Fruit fly (Drosophila melanogaster): ENCODE measurements around the gene Fkbp39.

Fkbp39 gene

DNA sequence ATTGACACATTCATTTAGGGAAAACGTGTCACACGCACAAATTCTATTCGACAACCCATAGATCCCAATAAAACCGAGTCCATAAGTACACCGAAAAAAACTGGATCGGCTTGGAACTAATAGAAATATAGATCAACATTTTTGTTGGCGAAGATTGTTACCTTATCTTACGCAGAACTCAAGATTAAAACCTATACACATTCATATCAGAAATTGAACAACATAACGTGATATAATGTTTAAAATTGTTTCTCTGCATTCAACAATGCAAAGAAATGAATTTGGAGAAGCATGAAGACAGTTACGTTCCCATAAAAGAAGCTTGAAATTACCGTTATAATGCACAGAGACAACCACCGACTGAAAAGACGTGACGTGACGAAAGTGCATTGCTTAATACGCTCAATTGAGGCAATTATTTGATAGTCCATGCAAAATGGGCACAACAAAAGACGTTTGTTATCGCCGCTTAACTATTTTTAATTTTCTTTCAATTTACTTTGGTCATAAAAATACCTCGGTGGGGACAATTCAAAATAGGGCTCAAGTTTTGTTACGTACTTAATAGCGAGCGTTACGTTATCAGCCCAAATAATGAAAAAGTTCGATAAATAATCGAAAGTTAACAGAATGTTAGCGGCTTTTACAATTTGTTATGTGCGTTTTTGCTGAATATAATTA lies 7.3 kb upstream of the Fkbp39 start, which contains the start of gene SerRS-m (continued):
- TF ChIP-seq hkb (optimal IDR thresholded peaks at IDR 0.05) (no peak), hkb (GFP tag; IDR thresholded peaks at IDR 0.05) (no peak), sna (GFP tag; IDR thresholded peaks at IDR 0.05; ENCODE audit: partially characterized antibody) (0 out of 2 replicates have a peak, but pooled peaks have one; percentile 25), lbe (GFP tag; optimal IDR thresholded peaks at IDR 0.05) (no peak), Trl (optimal IDR thresholded peaks at IDR 0.05) (no peak), Trl (GFP tag; optimal IDR thresholded peaks at IDR 0.05) (no peak), CG8924 (tag; optimal IDR thresholded peaks at IDR 0.05) (no peak), abd-A (tag; optimal IDR thresholded peaks at IDR 0.05) (no peak), dati (GFP tag; IDR thresholded peaks at IDR 0.05) (no peak), Six4 (GFP tag; optimal IDR thresholded peaks at IDR 0.05) (peak; percentile 17), HHEX (GFP tag; optimal IDR thresholded peaks at IDR 0.05) (no peak), zfh1 (GFP tag; IDR thresholded peaks at IDR 0.05) (no peak), cad (GFP tag; optimal IDR thresholded peaks at IDR 0.05) (no peak), CG13287 (GFP tag; IDR thresholded peaks at IDR 0.05; ENCODE audit: partially characterized antibody) (peak; percentile 33), fu2 (GFP tag; optimal IDR thresholded peaks at IDR 0.05) (no peak), h (optimal IDR thresholded peaks at IDR 0.05) (no peak), gt (GFP tag; IDR thresholded peaks at IDR 0.05) (no peak), Drgx (GFP tag; IDR thresholded peaks at IDR 0.05) (no peak), CG10147 (GFP tag; optimal IDR thresholded peaks at IDR 0.05) (no peak), bbx (GFP tag; IDR thresholded peaks at IDR 0.05; ENCODE audit: partially characterized antibody) (no peak), dan (GFP tag; IDR thresholded peaks at IDR 0.05) (no peak), CG14050 (GFP tag; IDR thresholded peaks at IDR 0.05) (no peak), CG13424 (tag; optimal IDR thresholded peaks at IDR 0.05) (peak; percentile 15), grn (GFP tag; optimal IDR thresholded peaks at IDR 0.05) (no peak), CG2875 (GFP tag; optimal IDR thresholded peaks at IDR 0.05) (peak; percentile 26), dmrt11E (tag; optimal IDR thresholded peaks at IDR 0.05) (peak; percentile 3), dpn (GFP tag; optimal IDR thresholded peaks at IDR 0.05) (peak in 1 of 2 experiments; percentile 7), CG6175 (GFP tag; IDR thresholded peaks at IDR 0.05) (no peak), zen2 (GFP tag; IDR thresholded peaks at IDR 0.05; ENCODE audit: partially characterized antibody) (no peak), CG5953 (GFP tag; IDR thresholded peaks at IDR 0.05) (no peak), CG3847 (GFP tag; IDR thresholded peaks at IDR 0.05) (no peak), NC2α (GFP tag; optimal IDR thresholded peaks at IDR 0.05) (no peak), sd (tag; optimal IDR thresholded peaks at IDR 0.05) (peak; percentile 33), ATbp (GFP tag; optimal IDR thresholded peaks at IDR 0.05) (no peak), Nf-YB (GFP tag; optimal IDR thresholded peaks at IDR 0.05) (no peak), Med (GFP tag) (peak; percentile 75), pho (GFP tag; optimal IDR thresholded peaks at IDR 0.05) (peak; percentile 1), CG11504 (tag; optimal IDR thresholded peaks at IDR 0.05) (no peak), bsh (GFP tag; optimal IDR thresholded peaks at IDR 0.05) (peak in 1 of 2 experiments; percentile 62), croc (GFP tag; conservative IDR thresholded peaks at IDR 0.05) (no peak), CG4730 (GFP tag; IDR thresholded peaks at IDR 0.05) (no peak), Neu2 (GFP tag; optimal IDR thresholded peaks at IDR 0.05; ENCODE audit: borderline replicate concordance) (no peak), CG10209 (GFP tag; optimal IDR thresholded peaks at IDR 0.05) (peak; percentile 3), Nf-YC (tag; optimal IDR thresholded peaks at IDR 0.05) (no peak), ash1 (GFP tag; optimal IDR thresholded peaks at IDR 0.05) (no peak), CG7556 (GFP tag; optimal IDR thresholded peaks at IDR 0.05) (peak; percentile 22), lov (optimal IDR thresholded peaks at IDR 0.05) (no peak), lov (GFP tag; IDR thresholded peaks at IDR 0.05) (no peak), CG9797 (GFP tag; optimal IDR thresholded peaks at IDR 0.05) (no peak), Fer3 (tag; optimal IDR thresholded peaks at IDR 0.05) (no peak), CG9437 (GFP tag; optimal IDR thresholded peaks at IDR 0.05) (peak; percentile 99)

Data from whole organism, embryonic.